Worm (Caenorhabditis elegans) whole organism, L4 larva: ENCODE data around the gene F41C6.6.

ENCODE experiments used
- D1046.2 ChIP-seq: fragments of 200-800 bp; sonication (Bioruptor generic); IDR thresholded peaks from 2 replicates; pipeline ENCODE4 v1.3.6; 2022; ENCODE audit warnings: missing genetic modification characterization, missing compliant biosample characterization
- F44E2.7 ChIP-seq: fragments of 200-800 bp; sonication (Bioruptor generic); IDR thresholded peaks from 2 replicates; pipeline ENCODE4 v2.1.2; 2022; ENCODE audit warnings: missing genetic modification characterization, missing compliant biosample characterization
- T26A8.4 ChIP-seq: fragments of 200-800 bp; sonication (Bioruptor generic); IDR thresholded peaks from 2 replicates; pipeline ENCODE4 v1.3.6; 2022; ENCODE audit warnings: missing genetic modification characterization, missing compliant biosample characterization
- aha-1 ChIP-seq: fragments of 150-350 bp; peaks from one replicate; lab custom pipeline; 2014; ENCODE audit warnings: missing biosample characterization, missing genetic modification characterization
- aly-2 ChIP-seq: sonication (generic microtip); optimal IDR thresholded peaks from 2 replicates; lab custom pipeline; 2018; ENCODE audit warnings: missing biosample characterization, missing genetic modification characterization
- ceh-20 ChIP-seq: fragments of 200-800 bp; sonication (Bioruptor generic); IDR thresholded peaks from 2 replicates; pipeline ENCODE4 v1.3.6; 2022; ENCODE audit warnings: missing genetic modification reagents, missing genetic modification characterization, missing compliant biosample characterization
- ceh-32 ChIP-seq: sonication (generic microtip); optimal IDR thresholded peaks from 2 replicates; lab custom pipeline; 2016; ENCODE audit warnings: mild to moderate bottlenecking, missing genetic modification characterization, missing compliant biosample characterization; ENCODE audit not compliant: poor library complexity
- ceh-44 ChIP-seq: fragments of 200-800 bp; sonication (Bioruptor generic); IDR thresholded peaks from 2 replicates; pipeline ENCODE4 v1.3.6; 2022; ENCODE audit warnings: missing genetic modification reagents, missing genetic modification characterization, missing compliant biosample characterization
- ceh-82 ChIP-seq: sonication (generic microtip); optimal IDR thresholded peaks from 2 replicates; lab custom pipeline; 2017; ENCODE audit warnings: missing biosample characterization, missing genetic modification characterization
- ces-1 ChIP-seq: fragments of 150-350 bp; sonication (generic microtip); optimal IDR thresholded peaks from 4 replicates; lab custom pipeline; 2014; ENCODE audit warnings: missing biosample characterization, missing genetic modification reagents, missing genetic modification characterization
- ctbp-1 ChIP-seq: fragments of 200-800 bp; sonication (Bioruptor generic); IDR thresholded peaks from 2 replicates; pipeline ENCODE4 v1.3.6; 2022; ENCODE audit warnings: missing genetic modification reagents, missing genetic modification characterization, missing compliant biosample characterization
- daf-12 ChIP-seq: fragments of 150-350 bp; optimal IDR thresholded peaks from 2 replicates; lab custom pipeline; 2014; ENCODE audit warnings: missing biosample characterization, missing genetic modification reagents, missing genetic modification characterization
- daf-19 ChIP-seq: fragments of 200-800 bp; sonication (Bioruptor generic); conservative IDR thresholded peaks from 2 replicates; pipeline ENCODE4 v1.3.6; 2022; ENCODE audit warnings: missing genetic modification characterization, missing compliant biosample characterization
- dve-1 ChIP-seq: sonication (generic microtip); optimal IDR thresholded peaks from 2 replicates; lab custom pipeline; 2017; ENCODE audit warnings: antibody characterized with exemption, mild to moderate bottlenecking, missing genetic modification characterization, missing compliant biosample characterization; ENCODE audit not compliant: insufficient read depth
- egl-27 ChIP-seq: sonication (generic microtip); optimal IDR thresholded peaks from 3 replicates; lab custom pipeline; 2017; ENCODE audit warnings: missing biosample characterization, missing genetic modification reagents, missing genetic modification characterization
- fkh-10 ChIP-seq: fragments of 150-350 bp; optimal IDR thresholded peaks from 2 replicates; lab custom pipeline; 2014; ENCODE audit warnings: missing biosample characterization, missing genetic modification reagents, missing genetic modification characterization
- hmg-1.1 ChIP-seq: fragments of 200-800 bp; sonication (Bioruptor generic); IDR thresholded peaks from 2 replicates; pipeline ENCODE4 v1.3.6; 2022; ENCODE audit warnings: missing genetic modification reagents, missing genetic modification characterization, missing compliant biosample characterization
- lim-7 ChIP-seq: fragments of 200-800 bp; sonication (Bioruptor generic); IDR thresholded peaks from 2 replicates; pipeline ENCODE4 v1.3.6; 2022; ENCODE audit warnings: missing genetic modification characterization, missing compliant biosample characterization
- lin-1 ChIP-seq: fragments of 200-800 bp; sonication (Bioruptor generic); IDR thresholded peaks from 2 replicates; pipeline ENCODE4 v1.3.6; 2022; ENCODE audit warnings: missing genetic modification reagents, missing genetic modification characterization, missing compliant biosample characterization
- lin-13 ChIP-seq: fragments of 150-350 bp; optimal IDR thresholded peaks from 2 replicates; lab custom pipeline; 2014; ENCODE audit warnings: missing biosample characterization, missing genetic modification reagents, missing genetic modification characterization
- madf-5 ChIP-seq, 2 experiments: fragments of 200-800 bp; sonication (Bioruptor generic); IDR thresholded peaks; 2 replicates each; pipeline ENCODE4 v1.3.6; 2022; ENCODE audit warnings: missing compliant biosample characterization in 2 of 2, missing genetic modification characterization in 2 of 2
- mdl-1 ChIP-seq, 2 experiments: fragments of 150-350 bp in 1 of 2; sonication (generic microtip) in 1 of 2; optimal IDR thresholded peaks; 2 replicates each; lab custom pipeline; 2014 to 2017; ENCODE audit warnings: missing biosample characterization in 2 of 2, missing genetic modification characterization in 2 of 2
- mes-2 ChIP-seq: sonication (generic microtip); optimal IDR thresholded peaks from 2 replicates; lab custom pipeline; 2016; ENCODE audit warnings: missing genotype, mild to moderate bottlenecking, missing genetic modification characterization, missing compliant biosample characterization; ENCODE audit not compliant: poor library complexity, severe bottlenecking
- mxl-3 ChIP-seq: fragments of 200-800 bp; sonication (Bioruptor generic); optimal IDR thresholded peaks from 2 replicates; lab custom pipeline; 2018; ENCODE audit warnings: mild to moderate bottlenecking, missing genetic modification characterization, missing compliant biosample characterization
- nhr-10 ChIP-seq: fragments of 150-350 bp; optimal IDR thresholded peaks from 2 replicates; lab custom pipeline; 2014; ENCODE audit warnings: missing biosample characterization, missing genetic modification characterization
- nhr-11 ChIP-seq: fragments of 150-350 bp; optimal IDR thresholded peaks from 2 replicates; lab custom pipeline; 2014; ENCODE audit warnings: missing biosample characterization, missing genetic modification characterization
- nhr-42 ChIP-seq: fragments of 200-800 bp; sonication (Bioruptor generic); IDR thresholded peaks from 2 replicates; pipeline ENCODE4 v1.3.6; 2022; ENCODE audit warnings: missing genetic modification characterization, missing compliant biosample characterization
- nhr-76 ChIP-seq: fragments of 150-350 bp; optimal IDR thresholded peaks from 2 replicates; lab custom pipeline; 2014; ENCODE audit warnings: missing biosample characterization, missing genetic modification characterization
- pqm-1 ChIP-seq: sonication (generic microtip); optimal IDR thresholded peaks from 2 replicates; lab custom pipeline; 2017; ENCODE audit warnings: missing biosample characterization, missing genetic modification characterization
- rbr-2 ChIP-seq: sonication (generic microtip); optimal IDR thresholded peaks from 2 replicates; lab custom pipeline; 2016; ENCODE audit warnings: missing genotype, missing genetic modification characterization, missing compliant biosample characterization
- skn-1 ChIP-seq: fragments of 150-350 bp; optimal IDR thresholded peaks from 2 replicates; lab custom pipeline; 2014; ENCODE audit warnings: missing biosample characterization, missing genetic modification characterization
- unc-62 ChIP-seq, 3 experiments: fragments of 150-350 bp in 1 of 3; sonication (generic microtip); optimal IDR thresholded peaks in 2 of 3; peaks in 1 of 3; 1 replicate in 1 of 3; 2 replicates in 2 of 3; lab custom pipeline; 2014 to 2017; ENCODE audit warnings: missing biosample characterization in 3 of 3, missing genetic modification characterization in 3 of 3, missing genetic modification reagents in 3 of 3, missing genotype in 1 of 3
- zfp-2 ChIP-seq: sonication (generic microtip); optimal IDR thresholded peaks from 2 replicates; lab custom pipeline; 2016; ENCODE audit warnings: mild to moderate bottlenecking, missing genetic modification characterization, missing compliant biosample characterization

F41C6.6 gene

DNA sequence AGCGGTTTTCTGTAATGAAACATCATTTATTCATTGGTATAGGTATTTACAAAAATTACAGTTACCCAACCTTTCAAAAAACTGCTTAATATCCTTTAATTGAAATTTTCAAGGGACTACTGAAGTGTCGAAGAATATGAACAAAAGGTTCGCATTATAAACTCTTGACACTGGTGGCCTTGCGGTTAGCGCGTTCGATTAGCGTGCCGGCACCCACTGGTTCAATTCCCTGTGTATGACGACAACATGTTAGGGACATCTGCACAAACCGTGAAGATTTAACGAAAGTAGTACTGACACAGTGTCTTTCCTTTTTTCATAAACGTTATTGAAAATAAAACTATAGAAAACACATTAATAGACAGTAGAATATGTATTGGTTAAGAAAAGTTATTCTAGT is 14.0 kb downstream of the F41C6.6 start (continued):
- peak; percentile 72 for TF ChIP-seq dve-1 (tag; lab: Kevin White, UChicago)
- TF ChIP-seq zfp-2 (tag; lab: Kevin White, UChicago), result peak; percentile 38
- TF ChIP-seq ceh-82 (tag; lab: Kevin White, UChicago), result no peak
- peak; percentile 70; the same call in 1 of the 2 replicates for TF ChIP-seq ceh-44 (GFP tag; lab: Robert Waterston, UW)
- peak; percentile 64; the same call in 1 of the 2 replicates for TF ChIP-seq ceh-20 (GFP tag; lab: Robert Waterston, UW)
- TF ChIP-seq F44E2.7 (GFP tag; lab: Robert Waterston, UW), result peak; percentile 81; the same call in 1 of the 2 replicates
- no peak for TF ChIP-seq aly-2 (tag; lab: Kevin White, UChicago)
- TF ChIP-seq ceh-32 (tag; lab: Kevin White, UChicago), result no peak

DNA sequence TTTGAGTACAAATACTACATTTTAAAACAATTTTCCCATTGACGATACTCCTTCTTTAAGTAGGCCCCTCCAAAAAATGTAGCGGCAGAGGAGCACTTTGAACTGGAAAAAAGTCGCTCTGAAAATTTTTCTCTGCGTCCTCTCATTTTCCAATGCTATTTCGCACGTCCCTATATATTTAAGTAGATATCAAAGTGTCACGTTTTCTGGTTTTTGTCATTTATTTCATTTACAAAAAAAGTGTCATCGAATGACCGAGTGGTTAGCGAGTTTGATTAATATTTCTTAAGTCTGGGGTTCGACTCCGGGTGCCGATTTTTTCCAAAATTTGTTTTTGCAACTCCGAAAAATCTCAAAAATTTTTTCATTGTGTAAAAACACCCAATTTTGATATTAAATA is 14.8 kb downstream of the F41C6.6 start:
- TF ChIP-seq mdl-1 (tag; optimal IDR thresholded peaks at IDR 0.05; lab: Kevin White, UChicago), result no peak
- peak; percentile 50; the same call in 1 of the 2 replicates for TF ChIP-seq lim-7 (GFP tag; lab: Robert Waterston, UW)
- no peak for TF ChIP-seq mes-2 (tag; lab: Kevin White, UChicago)
- TF ChIP-seq, all 104 proteins: peak for 1

ce11 chrX:6865839-6866238 is 15.9 kb downstream of the F41C6.6 start, which contains the start of gene odr-10:
Gene odr-10 (minus strand): TSS chrX:6865939.
- no peak for TF ChIP-seq madf-5 (GFP tag; IDR thresholded peaks at IDR 0.05; lab: Robert Waterston, UW)
- TF ChIP-seq T26A8.4, result no peak
- no peak for TF ChIP-seq daf-12 (tag; lab: Kevin White, UChicago)
- TF ChIP-seq dve-1 (tag; lab: Kevin White, UChicago), result no peak
- no peak for TF ChIP-seq nhr-42 (GFP tag; lab: Robert Waterston, UW)
- no peak for TF ChIP-seq D1046.2
- no peak for TF ChIP-seq daf-19 (GFP tag; lab: Robert Waterston, UW)
- TF ChIP-seq lin-1 (GFP tag; lab: Robert Waterston, UW), result no peak
- no peak for TF ChIP-seq pqm-1 (tag; lab: Kevin White, UChicago)

- TF ChIP-seq aha-1 (tag; lab: Kevin White, UChicago) (peak; percentile 93), zfp-2 (tag; lab: Kevin White, UChicago) (no peak)
- TF ChIP-seq, all 104 proteins: peak for 1
Observed at ce11 chrX:6863032-6863431, 18.7 kb downstream of the F41C6.6 start, which contains the start of gene nep-4. Gene nep-4 (minus strand): TSS chrX:6863424.

DNA sequence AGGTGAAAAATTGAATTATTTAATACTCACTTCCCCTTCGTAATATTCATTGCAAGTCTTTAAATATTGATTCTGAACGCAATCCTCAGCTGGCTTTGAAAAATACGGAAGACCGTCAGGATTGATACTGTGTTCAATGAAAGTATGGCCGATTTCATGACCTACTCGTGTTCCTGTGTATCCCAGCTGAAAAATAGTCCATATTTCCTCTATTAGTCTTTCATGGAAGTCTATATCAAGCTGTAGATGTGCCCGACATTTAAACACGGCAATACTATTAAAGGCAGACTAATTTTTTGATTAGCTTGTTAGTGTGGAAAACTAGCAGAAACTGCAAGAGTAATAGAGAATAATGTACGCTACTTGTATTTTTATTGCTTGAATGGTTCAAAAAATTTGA is 20.1 kb downstream of the F41C6.6 start:
- TF ChIP-seq mdl-1 (tag; optimal IDR thresholded peaks at IDR 0.05; lab: Kevin White, UChicago), result no peak
- TF ChIP-seq nhr-42 (GFP tag; lab: Robert Waterston, UW), result no peak
- peak in 1 of 2 experiments; percentile 57 for TF ChIP-seq unc-62 (GFP tag; optimal IDR thresholded peaks at IDR 0.05 in 1 of 2; lab: Kevin White, UChicago)
- TF ChIP-seq unc-62 (tag; optimal IDR thresholded peaks at IDR 0.05; lab: Kevin White, UChicago), result no peak
- TF ChIP-seq aly-2 (tag; lab: Kevin White, UChicago), result no peak
- peak; percentile 79 for TF ChIP-seq aha-1 (tag; lab: Kevin White, UChicago)

ce11 chrX:6856793-6857192 is 24.9 kb downstream of the F41C6.6 start:
- no peak for TF ChIP-seq pqm-1 (tag; lab: Kevin White, UChicago)
- no peak for TF ChIP-seq mes-2 (tag; lab: Kevin White, UChicago)
- no peak for TF ChIP-seq nhr-11 (tag; lab: Kevin White, UChicago)
- no peak for TF ChIP-seq egl-27
- TF ChIP-seq hmg-1.1 (GFP tag; lab: Robert Waterston, UW), result 0 out of 2 replicates have a peak, but pooled peaks have one; percentile 18
- peak in 1 of 2 experiments; percentile 32 for TF ChIP-seq unc-62 (GFP tag; optimal IDR thresholded peaks at IDR 0.05 in 1 of 2; lab: Kevin White, UChicago)
- TF ChIP-seq unc-62 (tag; optimal IDR thresholded peaks at IDR 0.05; lab: Kevin White, UChicago), result no peak
- TF ChIP-seq mxl-3 (GFP tag; lab: Kevin White, UChicago), result no peak
- peak; percentile 91 for TF ChIP-seq ces-1 (GFP tag; lab: Kevin White, UChicago)
- TF ChIP-seq nhr-10 (tag; lab: Kevin White, UChicago), result no peak
- TF ChIP-seq lin-13 (GFP tag; lab: Kevin White, UChicago), result no peak
- TF ChIP-seq ctbp-1 (GFP tag; lab: Robert Waterston, UW), result peak; percentile 31; the same call in 1 of the 2 replicates
- no peak for TF ChIP-seq skn-1 (tag; lab: Kevin White, UChicago)
- no peak for TF ChIP-seq nhr-76 (tag; lab: Kevin White, UChicago)
- peak; percentile 16 for TF ChIP-seq fkh-10 (GFP tag; lab: Kevin White, UChicago)
- TF ChIP-seq rbr-2 (tag; lab: Kevin White, UChicago), result no peak
- no peak for TF ChIP-seq lim-7 (GFP tag; lab: Robert Waterston, UW)
